Worm (Caenorhabditis elegans) whole organism, late embryonic: ENCODE measurements around the gene Y57A10C.11.

Experiments
- lin-11 ChIP-seq: fragments of 200-800 bp; sonication (Bioruptor generic); optimal IDR thresholded peaks from 2 replicates; lab custom pipeline; 2018; ENCODE audit warnings: mild to moderate bottlenecking, missing genetic modification characterization, missing compliant biosample characterization
- pqm-1 ChIP-seq: sonication (generic microtip); optimal IDR thresholded peaks from 2 replicates; lab custom pipeline; 2016; ENCODE audit warnings: missing genetic modification characterization, missing compliant biosample characterization
- ref-2 ChIP-seq: sonication (generic microtip); optimal IDR thresholded peaks from 2 replicates; lab custom pipeline; 2016; ENCODE audit warnings: missing genetic modification characterization, missing compliant biosample characterization

DNA sequence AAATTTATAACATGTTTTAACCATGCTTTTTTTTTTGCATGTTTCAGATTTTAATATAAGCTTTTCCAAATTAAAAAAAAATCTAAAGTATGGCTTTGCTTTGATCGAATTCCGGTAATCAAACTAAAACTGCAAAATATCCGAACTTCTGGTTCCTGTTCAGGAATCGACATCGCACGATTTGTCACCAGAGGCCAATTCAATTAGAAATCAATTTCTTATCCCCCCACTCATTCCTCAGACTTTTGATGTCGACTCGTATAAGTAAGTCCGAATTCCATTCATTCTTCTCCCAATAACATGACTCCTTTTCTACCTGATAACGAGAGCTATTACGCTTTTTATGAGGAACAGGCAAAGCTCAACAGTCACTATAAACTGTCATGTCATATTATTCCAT is 33.5 kb upstream of the Y57A10C.11 start, which contains the start of gene srh-27:
- TF ChIP-seq pqm-1 (no peak), ref-2 (tag; lab: Kevin White, UChicago) (no peak), lin-11 (tag; lab: Kevin White, UChicago) (no peak)
